Fruit fly (Drosophila melanogaster) whole organism, embryonic: ENCODE results near the gene BckdhA.
A peak's percentile ranks its signal among the peaks of the same experiment; 100 is the strongest.

ENCODE experiments used
- CG10321 ChIP-seq: fragments of 200-800 bp; sonication (Bioruptor generic); IDR thresholded peaks from 2 replicates; pipeline ENCODE4 v1.3.6; 2022; ENCODE audit warnings: missing biosample characterization, missing genetic modification characterization
- CG12219 ChIP-seq: fragments of 200-800 bp; sonication (Bioruptor generic); optimal IDR thresholded peaks from 3 replicates; lab custom pipeline; 2018; ENCODE audit warnings: missing biosample characterization, mild to moderate bottlenecking, missing genetic modification characterization
- CG13287 ChIP-seq: fragments of 200-800 bp; sonication (Bioruptor generic); IDR thresholded peaks from 2 replicates; pipeline ENCODE4 v1.3.6; 2022; ENCODE audit warnings: missing biosample characterization, missing genetic modification characterization; ENCODE audit not compliant: partially characterized antibody
- CG16813 ChIP-seq: fragments of 200-800 bp; sonication (Bioruptor generic); IDR thresholded peaks from 3 replicates; pipeline ENCODE4 v1.3.6; 2022; ENCODE audit warnings: missing biosample characterization, missing genetic modification characterization; ENCODE audit not compliant: partially characterized antibody
- CG17568 ChIP-seq: fragments of 200-800 bp; sonication (Bioruptor generic); optimal IDR thresholded peaks from 2 replicates; lab custom pipeline; 2018; ENCODE audit warnings: missing biosample characterization, mild to moderate bottlenecking, missing genetic modification characterization, moderate library complexity
- CG17802 ChIP-seq: fragments of 200-800 bp; sonication (Bioruptor generic); optimal IDR thresholded peaks from 2 replicates; lab custom pipeline; 2018; ENCODE audit warnings: missing biosample characterization, mild to moderate bottlenecking, missing genetic modification characterization, moderate library complexity
- CG18619 ChIP-seq: fragments of 200-800 bp; sonication (Bioruptor generic); optimal IDR thresholded peaks from 3 replicates; lab custom pipeline; 2017; ENCODE audit warnings: missing biosample characterization, mild to moderate bottlenecking, missing genetic modification characterization
- CG2712 ChIP-seq: fragments of 200-800 bp; optimal IDR thresholded peaks from 3 replicates; lab custom pipeline; 2019; ENCODE audit warnings: missing biosample characterization, mild to moderate bottlenecking, missing genetic modification characterization, moderate library complexity
- CG3065 ChIP-seq: fragments of 200-800 bp; sonication (Bioruptor generic); optimal IDR thresholded peaks from 2 replicates; lab custom pipeline; 2016; ENCODE audit warnings: missing biosample characterization, missing genetic modification characterization
- CG32767 ChIP-seq: fragments of 200-800 bp; sonication (Bioruptor generic); IDR thresholded peaks from 2 replicates; pipeline ENCODE4 v1.3.6; 2022; ENCODE audit warnings: missing biosample characterization, missing genetic modification characterization
- CG33557 ChIP-seq: fragments of 200-800 bp; sonication (Bioruptor generic); optimal IDR thresholded peaks from 2 replicates; lab custom pipeline; 2019; ENCODE audit warnings: missing biosample characterization, mild to moderate bottlenecking, missing genetic modification characterization, moderate library complexity
- CG42726 ChIP-seq: fragments of 200-800 bp; sonication (Bioruptor generic); IDR thresholded peaks from 2 replicates; pipeline ENCODE4 v1.3.6; 2022; ENCODE audit warnings: missing biosample characterization, missing genetic modification characterization; ENCODE audit not compliant: partially characterized antibody
- CG7786 ChIP-seq: fragments of 200-800 bp; sonication (Bioruptor generic); optimal IDR thresholded peaks from 2 replicates; lab custom pipeline; 2016; ENCODE audit warnings: missing biosample characterization, missing genetic modification characterization
- CG8290 ChIP-seq, 3 experiments: fragments of 200-800 bp; sonication (Bioruptor generic); optimal IDR thresholded peaks; 2 replicates each; lab custom pipeline; 2016 to 2019; ENCODE audit warnings: missing biosample characterization in 3 of 3, missing genetic modification characterization in 3 of 3, mild to moderate bottlenecking in 2 of 3, moderate library complexity in 1 of 3
- CG8924 ChIP-seq: fragments of 200-800 bp; optimal IDR thresholded peaks from 3 replicates; lab custom pipeline; 2019; ENCODE audit warnings: missing biosample characterization, mild to moderate bottlenecking, missing genetic modification characterization, moderate library complexity
- CG8944 ChIP-seq: fragments of 200-800 bp; sonication (Bioruptor generic); optimal IDR thresholded peaks from 3 replicates; lab custom pipeline; 2016; ENCODE audit warnings: missing biosample characterization, missing genetic modification characterization
- CkIIα-i1 ChIP-seq: fragments of 200-800 bp; sonication (Bioruptor generic); IDR thresholded peaks from 2 replicates; pipeline ENCODE4 v1.3.6; 2022; ENCODE audit warnings: missing biosample characterization, missing genetic modification characterization
- D19B ChIP-seq: fragments of 200-800 bp; sonication (Bioruptor generic); optimal IDR thresholded peaks from 2 replicates; lab custom pipeline; 2017; ENCODE audit warnings: missing biosample characterization, mild to moderate bottlenecking, missing genetic modification characterization
- Doc3 ChIP-seq: fragments of 200-800 bp; sonication (Bioruptor generic); IDR thresholded peaks from 3 replicates; pipeline ENCODE4 v1.3.6; 2022; ENCODE audit warnings: missing biosample characterization, missing genetic modification characterization; ENCODE audit not compliant: partially characterized antibody
- Hr51 ChIP-seq, 2 experiments: fragments of 200-800 bp; sonication (Bioruptor generic); optimal IDR thresholded peaks; 2 replicates in 1 of 2; 3 replicates in 1 of 2; lab custom pipeline; 2016 to 2018; ENCODE audit warnings: missing biosample characterization in 2 of 2, missing genetic modification characterization in 2 of 2, mild to moderate bottlenecking in 1 of 2, moderate library complexity in 1 of 2
- Neu2 ChIP-seq: fragments of 200-800 bp; sonication (Bioruptor generic); optimal IDR thresholded peaks from 3 replicates; lab custom pipeline; 2016; ENCODE audit warnings: missing biosample characterization, missing genetic modification characterization, borderline replicate concordance
- Nf-YC ChIP-seq: fragments of 200-800 bp; optimal IDR thresholded peaks from 3 replicates; lab custom pipeline; 2019; ENCODE audit warnings: missing biosample characterization, mild to moderate bottlenecking, missing genetic modification characterization, moderate library complexity
- Ravus ChIP-seq: fragments of 200-800 bp; sonication (Bioruptor generic); IDR thresholded peaks from 2 replicates; pipeline ENCODE4 v1.3.6; 2022; ENCODE audit warnings: missing biosample characterization, missing genetic modification characterization
- Taf1 ChIP-seq: fragments of 200-800 bp; sonication (Bioruptor generic); IDR thresholded peaks from 2 replicates; pipeline ENCODE4 v1.3.6; 2022; ENCODE audit warnings: missing biosample characterization, missing genetic modification characterization
- Xrp1 ChIP-seq: fragments of 200-800 bp; sonication (Bioruptor generic); IDR thresholded peaks from 2 replicates; pipeline ENCODE4 v1.3.6; 2022; ENCODE audit warnings: missing biosample characterization, missing genetic modification characterization
- al ChIP-seq: fragments of 200-800 bp; sonication (Bioruptor generic); IDR thresholded peaks from 2 replicates; pipeline ENCODE4 v1.3.6; 2022; ENCODE audit warnings: missing biosample characterization, missing genetic modification characterization
- ap ChIP-seq: fragments of 200-800 bp; sonication (Bioruptor generic); IDR thresholded peaks from 2 replicates; pipeline ENCODE4 v1.3.6; 2022; ENCODE audit warnings: missing biosample characterization, missing genetic modification characterization
- br ChIP-seq: fragments of >200 bp; optimal IDR thresholded peaks from 2 replicates; lab custom pipeline; 2017
- cg ChIP-seq: fragments of 200-800 bp; sonication (Bioruptor generic); optimal IDR thresholded peaks from 3 replicates; lab custom pipeline; 2019; ENCODE audit warnings: missing biosample characterization, mild to moderate bottlenecking, missing genetic modification characterization, moderate library complexity
- chinmo ChIP-seq: fragments of 200-800 bp; sonication (Bioruptor generic); IDR thresholded peaks from 4 replicates; pipeline ENCODE4 v1.3.6; 2022; ENCODE audit warnings: missing biosample characterization, missing genetic modification characterization; ENCODE audit not compliant: partially characterized antibody
- disco-r ChIP-seq: fragments of 200-800 bp; sonication (Bioruptor generic); optimal IDR thresholded peaks from 2 replicates; lab custom pipeline; 2016; ENCODE audit warnings: missing biosample characterization, missing genetic modification characterization
- fru ChIP-seq: fragments of >200 bp; optimal IDR thresholded peaks from 2 replicates; lab custom pipeline; 2017
- ftz-f1 ChIP-seq: fragments of 200-800 bp; sonication (Bioruptor generic); optimal IDR thresholded peaks from 2 replicates; lab custom pipeline; 2016; ENCODE audit warnings: missing biosample characterization, missing genetic modification characterization
- ham ChIP-seq: fragments of 200-800 bp; sonication (Bioruptor generic); IDR thresholded peaks from 2 replicates; pipeline ENCODE4 v1.3.6; 2022; ENCODE audit warnings: missing biosample characterization, missing genetic modification characterization
- insv ChIP-seq, 2 experiments: fragments of 200-800 bp; sonication (Bioruptor generic); optimal IDR thresholded peaks; 3 replicates each; lab custom pipeline; 2016 to 2018; ENCODE audit warnings: missing biosample characterization in 2 of 2, missing genetic modification characterization in 2 of 2
- mirr ChIP-seq: fragments of 200-800 bp; sonication (Bioruptor generic); optimal IDR thresholded peaks from 3 replicates; lab custom pipeline; 2018; ENCODE audit warnings: missing biosample characterization, mild to moderate bottlenecking, missing genetic modification characterization
- oc ChIP-seq: fragments of 200-800 bp; sonication (Bioruptor generic); optimal IDR thresholded peaks from 2 replicates; lab custom pipeline; 2018; ENCODE audit warnings: missing biosample characterization, mild to moderate bottlenecking, missing genetic modification characterization, moderate library complexity
- otp ChIP-seq: fragments of 200-800 bp; sonication (Bioruptor generic); IDR thresholded peaks from 3 replicates; pipeline ENCODE4, ENCODE4 v1.3.6; 2022; ENCODE audit warnings: missing biosample characterization, missing genetic modification characterization
- psq ChIP-seq: fragments of 200-800 bp; sonication (Bioruptor generic); optimal IDR thresholded peaks from 2 replicates; lab custom pipeline; 2017; ENCODE audit warnings: missing biosample characterization, missing genetic modification characterization
- repo ChIP-seq: fragments of 200-800 bp; sonication (Bioruptor generic); optimal IDR thresholded peaks from 2 replicates; lab custom pipeline; 2016; ENCODE audit warnings: missing biosample characterization, missing genetic modification characterization
- seq ChIP-seq: fragments of 200-800 bp; sonication (Bioruptor generic); IDR thresholded peaks from 2 replicates; pipeline ENCODE4 v1.3.6; 2022; ENCODE audit warnings: missing biosample characterization, missing genetic modification characterization
- sim ChIP-seq: fragments of 200-800 bp; sonication (Bioruptor generic); IDR thresholded peaks from 2 replicates; pipeline ENCODE4 v1.3.6; 2022; ENCODE audit warnings: missing biosample characterization, missing genetic modification characterization
- sob ChIP-seq: fragments of 200-800 bp; sonication (Bioruptor generic); IDR thresholded peaks from 2 replicates; pipeline ENCODE4 v1.3.6; 2022; ENCODE audit warnings: missing biosample characterization, missing genetic modification characterization
- stwl ChIP-seq: fragments of 200-800 bp; sonication (Bioruptor generic); optimal IDR thresholded peaks from 3 replicates; lab custom pipeline; 2018; ENCODE audit warnings: missing biosample characterization, mild to moderate bottlenecking, missing genetic modification characterization, moderate library complexity
- sug ChIP-seq: fragments of 200-800 bp; optimal IDR thresholded peaks from 2 replicates; lab custom pipeline; 2019; ENCODE audit warnings: missing biosample characterization, mild to moderate bottlenecking, missing genetic modification characterization, moderate library complexity
- tgo ChIP-seq: fragments of 200-800 bp; sonication (Bioruptor generic); IDR thresholded peaks from 3 replicates; pipeline ENCODE4 v1.3.6; 2022; ENCODE audit warnings: missing biosample characterization, missing genetic modification characterization
- unc-4 ChIP-seq: fragments of 200-800 bp; sonication (Bioruptor generic); IDR thresholded peaks from 2 replicates; pipeline ENCODE4 v1.3.6; 2022; ENCODE audit warnings: missing biosample characterization, missing genetic modification characterization; ENCODE audit not compliant: partially characterized antibody
- usp ChIP-seq: fragments of >200 bp; optimal IDR thresholded peaks from 2 replicates; lab custom pipeline; 2017; ENCODE audit warnings: missing biosample characterization, missing genetic modification characterization
- vnd ChIP-seq: fragments of 200-800 bp; sonication (Bioruptor generic); IDR thresholded peaks from 3 replicates; pipeline ENCODE4 v1.3.6; 2022; ENCODE audit warnings: missing biosample characterization, missing genetic modification characterization; ENCODE audit not compliant: partially characterized antibody
- zen ChIP-seq: fragments of 200-800 bp; sonication (Bioruptor generic); optimal IDR thresholded peaks from 3 replicates; lab custom pipeline; 2018; ENCODE audit warnings: missing biosample characterization, mild to moderate bottlenecking, missing genetic modification characterization, moderate library complexity

The BckdhA gene

DNA sequence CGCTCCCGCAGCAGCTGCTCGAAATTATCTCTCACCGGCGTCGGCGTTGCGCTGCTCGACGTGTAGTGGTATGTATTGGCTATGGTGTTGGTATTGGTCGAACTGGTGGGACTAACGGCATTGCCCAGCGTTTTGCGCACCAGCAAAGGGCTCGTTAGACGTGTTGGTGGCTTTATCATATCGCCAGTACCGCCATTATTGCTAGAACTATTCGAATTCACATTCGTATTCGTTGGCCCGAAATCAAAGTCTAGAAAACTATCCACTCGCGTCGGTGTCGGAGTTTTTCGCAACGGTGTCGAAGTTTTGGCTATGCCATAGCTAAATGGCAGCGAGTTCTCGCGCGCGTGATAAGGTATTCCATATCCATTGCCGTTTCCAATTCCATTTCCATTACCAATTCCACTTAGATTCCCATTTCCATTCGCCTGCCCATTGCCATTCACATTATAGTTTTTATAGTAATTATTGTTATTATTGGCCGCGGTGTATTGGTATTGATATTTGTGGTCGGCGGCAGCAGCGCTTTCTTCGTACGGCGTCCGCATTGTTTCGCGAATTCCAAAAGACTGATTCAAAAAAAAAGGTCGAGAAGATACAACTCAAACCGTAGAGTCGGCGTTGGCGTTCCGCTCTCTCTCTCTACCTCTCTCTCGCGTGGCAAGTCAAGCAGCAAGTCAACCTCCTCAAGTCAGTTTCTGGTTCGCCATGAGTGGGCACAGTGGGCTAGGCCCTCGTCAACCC lies 23.0 kb upstream of the BckdhA start, which contains the start of gene by (continued):
- TF ChIP-seq al (GFP tag; lab: Robert Waterston, UW) (no peak), stwl (tag; lab: Kevin White, UChicago) (no peak), otp (GFP tag; lab: Robert Waterston, UW) (no peak; the same call in 2 of the 3 replicates), CG16813 (GFP tag; lab: Robert Waterston, UW) (no peak), CG12219 (GFP tag; lab: Kevin White, UChicago) (no peak), CG17568 (GFP tag; lab: Kevin White, UChicago) (no peak), repo (GFP tag; lab: Kevin White, UChicago) (no peak), zen (tag; lab: Kevin White, UChicago) (no peak), CG17802 (tag; lab: Kevin White, UChicago) (no peak), unc-4 (0 out of 2 replicates have a peak, but pooled peaks have one; percentile 17), ham (no peak), tgo (GFP tag; lab: Robert Waterston, UW) (no peak), seq (GFP tag; lab: Robert Waterston, UW) (no peak), sug (peak; percentile 52), cg (GFP tag; lab: Kevin White, UChicago) (peak; percentile 47), CG8944 (GFP tag; lab: Kevin White, UChicago) (no peak), br (lab: Kevin White, UChicago) (no peak), usp (no peak), ftz-f1 (GFP tag; lab: Kevin White, UChicago) (no peak), insv (GFP tag; optimal IDR thresholded peaks at IDR 0.05; lab: Kevin White, UChicago) (no peak), mirr (GFP tag; lab: Kevin White, UChicago) (peak; percentile 16), CG7786 (GFP tag; lab: Kevin White, UChicago) (no peak), Ravus (GFP tag; lab: Robert Waterston, UW) (no peak), CG18619 (no peak), Taf1 (GFP tag; lab: Robert Waterston, UW) (no peak), sim (no peak), CG8290 (GFP tag; optimal IDR thresholded peaks at IDR 0.05; lab: Kevin White, UChicago) (no peak), CG8290 (tag; optimal IDR thresholded peaks at IDR 0.05; lab: Kevin White, UChicago) (peak in 1 of 2 experiments; percentile 35), Hr51 (GFP tag; optimal IDR thresholded peaks at IDR 0.05; lab: Kevin White, UChicago) (no peak), Neu2 (no peak), vnd (GFP tag; lab: Robert Waterston, UW) (no peak), ap (GFP tag; lab: Robert Waterston, UW) (no peak), psq (no peak), Doc3 (GFP tag; lab: Robert Waterston, UW) (no peak), CG10321 (GFP tag; lab: Robert Waterston, UW) (no peak), oc (tag; lab: Kevin White, UChicago) (no peak), D19B (no peak), CG2712 (tag; lab: Kevin White, UChicago) (no peak), Nf-YC (tag; lab: Kevin White, UChicago) (no peak), CG13287 (GFP tag; lab: Robert Waterston, UW) (peak; percentile 34; the same call in 1 of the 2 replicates), Xrp1 (no peak), CG3065 (no peak), chinmo (GFP tag; lab: Robert Waterston, UW) (peak; percentile 83; the same call in 3 of the 4 replicates), CG8924 (no peak), CkIIα-i1 (GFP tag; lab: Robert Waterston, UW) (no peak), CG33557 (GFP tag; lab: Kevin White, UChicago) (no peak), CG32767 (GFP tag; lab: Robert Waterston, UW) (no peak), sob (no peak), disco-r (GFP tag; lab: Kevin White, UChicago) (no peak), CG42726 (GFP tag; lab: Robert Waterston, UW) (0 out of 2 replicates have a peak, but pooled peaks have one; percentile 26), fru (lab: Kevin White, UChicago) (no peak)
